Worm (Caenorhabditis elegans) whole organism, mixed stage, embryonic: Measurements from ENCODE around the gene tni-3.

ENCODE experiments used
- M03D4.4 ChIP-seq: sonication (generic microtip); optimal IDR thresholded peaks from 2 replicates; lab custom pipeline; 2017; ENCODE audit warnings: mild to moderate bottlenecking, missing genetic modification characterization, missing compliant biosample characterization
- bed-3 ChIP-seq: fragments of 200-800 bp; sonication (Bioruptor generic); optimal IDR thresholded peaks from 3 replicates; lab custom pipeline; 2018; ENCODE audit warnings: mild to moderate bottlenecking, missing genetic modification characterization, moderate library complexity, missing compliant biosample characterization
- blmp-1 ChIP-seq: fragments of 150-350 bp; optimal IDR thresholded peaks from 2 replicates; lab custom pipeline; 2014; ENCODE audit warnings: missing biosample characterization, missing genetic modification characterization
- ceh-39 ChIP-seq: fragments of 150-350 bp; optimal IDR thresholded peaks from 2 replicates; lab custom pipeline; 2014; ENCODE audit warnings: missing biosample characterization, missing genetic modification characterization
- ceh-43 ChIP-seq: fragments of 200-800 bp; sonication (Bioruptor generic); optimal IDR thresholded peaks from 2 replicates; lab custom pipeline; 2018; ENCODE audit warnings: mild to moderate bottlenecking, missing genetic modification characterization, moderate library complexity, missing compliant biosample characterization
- ceh-83 ChIP-seq: fragments of 200-800 bp; sonication (Bioruptor generic); optimal IDR thresholded peaks from 2 replicates; lab custom pipeline; 2018; ENCODE audit warnings: mild to moderate bottlenecking, missing genetic modification characterization, missing compliant biosample characterization
- ces-1 ChIP-seq: fragments of 150-350 bp; optimal IDR thresholded peaks from 2 replicates; lab custom pipeline; 2014; ENCODE audit warnings: missing biosample characterization, missing genetic modification reagents, missing genetic modification characterization
- cnd-1 ChIP-seq: fragments of 200-800 bp; sonication (Bioruptor generic); optimal IDR thresholded peaks from 2 replicates; lab custom pipeline; 2018; ENCODE audit warnings: mild to moderate bottlenecking, missing genetic modification characterization, missing compliant biosample characterization
- drap-1 ChIP-seq: fragments of 200-800 bp; sonication (Bioruptor generic); optimal IDR thresholded peaks from 3 replicates; lab custom pipeline; 2018; ENCODE audit warnings: mild to moderate bottlenecking, missing genetic modification characterization, missing compliant biosample characterization
- elt-1 ChIP-seq: sonication (generic microtip); optimal IDR thresholded peaks from 2 replicates; lab custom pipeline; 2017; ENCODE audit warnings: missing genetic modification characterization, mild to moderate bottlenecking, missing compliant biosample characterization, antibody characterized with exemption, moderate library complexity, borderline replicate concordance; ENCODE audit not compliant: insufficient read depth
- elt-3 ChIP-seq: fragments of 150-350 bp; optimal IDR thresholded peaks from 2 replicates; lab custom pipeline; 2014; ENCODE audit warnings: missing biosample characterization, missing genetic modification characterization
- flh-1 ChIP-seq: fragments of 200-800 bp; sonication (Bioruptor generic); optimal IDR thresholded peaks from 2 replicates; lab custom pipeline; 2018; ENCODE audit warnings: mild to moderate bottlenecking, missing genetic modification characterization, moderate library complexity, missing compliant biosample characterization
- ham-2 ChIP-seq: fragments of 200-800 bp; sonication (Bioruptor generic); optimal IDR thresholded peaks from 2 replicates; lab custom pipeline; 2018; ENCODE audit warnings: mild to moderate bottlenecking, missing genetic modification characterization, missing compliant biosample characterization
- hlh-1 ChIP-seq: fragments of 150-350 bp; optimal IDR thresholded peaks from 2 replicates; lab custom pipeline; 2014; ENCODE audit warnings: missing biosample characterization, missing genetic modification reagents, missing genetic modification characterization
- lin-13 ChIP-seq: fragments of 150-350 bp; optimal IDR thresholded peaks from 2 replicates; lab custom pipeline; 2014; ENCODE audit warnings: missing biosample characterization, missing genetic modification characterization
- mep-1 ChIP-seq: fragments of 150-350 bp; optimal IDR thresholded peaks from 2 replicates; lab custom pipeline; 2017; ENCODE audit warnings: missing biosample characterization, missing genetic modification reagents, missing genetic modification characterization, inconsistent platforms
- mls-2 ChIP-seq: sonication (generic microtip); optimal IDR thresholded peaks from 2 replicates; lab custom pipeline; 2016; ENCODE audit warnings: mild to moderate bottlenecking, missing genetic modification characterization, moderate library complexity, missing compliant biosample characterization
- nhr-2 ChIP-seq: fragments of 150-350 bp; optimal IDR thresholded peaks from 2 replicates; lab custom pipeline; 2014; ENCODE audit warnings: missing biosample characterization, missing genetic modification characterization
- nhr-237 ChIP-seq: fragments of 150-350 bp; optimal IDR thresholded peaks from 2 replicates; lab custom pipeline; 2014; ENCODE audit warnings: missing biosample characterization, missing genetic modification characterization
- nhr-76 ChIP-seq: sonication (generic microtip); optimal IDR thresholded peaks from 2 replicates; lab custom pipeline; 2017; ENCODE audit warnings: missing biosample characterization, missing genetic modification characterization
- pha-4 ChIP-seq: fragments of 150-350 bp; optimal IDR thresholded peaks from 2 replicates; lab custom pipeline; 2018; ENCODE audit warnings: missing biosample characterization, missing genetic modification reagents, missing genetic modification characterization
- sem-2 ChIP-seq: fragments of 200-800 bp; sonication (Bioruptor generic); optimal IDR thresholded peaks from 2 replicates; lab custom pipeline; 2018; ENCODE audit warnings: mild to moderate bottlenecking, missing genetic modification characterization, missing compliant biosample characterization
- snpc-4 ChIP-seq: fragments of 150-350 bp; optimal IDR thresholded peaks from 2 replicates; lab custom pipeline; 2014; ENCODE audit warnings: missing biosample characterization, missing genetic modification characterization
- sptf-1 ChIP-seq: sonication (generic microtip); optimal IDR thresholded peaks from 2 replicates; lab custom pipeline; 2017; ENCODE audit warnings: mild to moderate bottlenecking, missing genetic modification characterization, moderate library complexity, missing compliant biosample characterization
- tbx-8 ChIP-seq: fragments of 200-800 bp; sonication (Bioruptor generic); optimal IDR thresholded peaks from 2 replicates; lab custom pipeline; 2018; ENCODE audit warnings: mild to moderate bottlenecking, missing genetic modification characterization, moderate library complexity, missing compliant biosample characterization
- unc-62 ChIP-seq: fragments of 150-350 bp; optimal IDR thresholded peaks from 2 replicates; lab custom pipeline; 2014; ENCODE audit warnings: missing biosample characterization, missing genetic modification reagents, missing genetic modification characterization
- zip-8 ChIP-seq: fragments of 150-350 bp; optimal IDR thresholded peaks from 2 replicates; lab custom pipeline; 2014; ENCODE audit warnings: missing biosample characterization, missing genetic modification characterization
- ztf-11 ChIP-seq: fragments of 150-350 bp; optimal IDR thresholded peaks from 2 replicates; lab custom pipeline; 2014; ENCODE audit warnings: missing biosample characterization, missing genetic modification characterization

The tni-3 gene

ce11 chrV:16836100-16836499 is 1.2 kb upstream of the tni-3 start:
- no peak for TF ChIP-seq unc-62
- no peak for TF ChIP-seq sptf-1 (tag; lab: Kevin White, UChicago)
- no peak for TF ChIP-seq elt-3
- no peak for TF ChIP-seq bed-3 (GFP tag; lab: Kevin White, UChicago)
- no peak for TF ChIP-seq ceh-83 (GFP tag; lab: Kevin White, UChicago)
- TF ChIP-seq tbx-8, result no peak
- TF ChIP-seq elt-1 (tag; lab: Kevin White, UChicago), result no peak
- no peak for TF ChIP-seq nhr-76 (tag; lab: Kevin White, UChicago)
- TF ChIP-seq nhr-237, result no peak
- TF ChIP-seq, all 35 proteins: peak for 0

- TF ChIP-seq ces-1 (no peak), ceh-83 (GFP tag; lab: Kevin White, UChicago) (no peak), ztf-11 (tag; lab: Kevin White, UChicago) (no peak), nhr-2 (no peak), lin-13 (tag; lab: Kevin White, UChicago) (no peak), drap-1 (GFP tag; lab: Kevin White, UChicago) (no peak), bed-3 (GFP tag; lab: Kevin White, UChicago) (no peak), mls-2 (tag; lab: Kevin White, UChicago) (no peak), sptf-1 (tag; lab: Kevin White, UChicago) (no peak), sem-2 (GFP tag; lab: Kevin White, UChicago) (no peak), hlh-1 (tag; lab: Kevin White, UChicago) (no peak), nhr-76 (tag; lab: Kevin White, UChicago) (no peak), M03D4.4 (no peak), tbx-8 (no peak), pha-4 (tag; lab: Kevin White, UChicago) (no peak), nhr-237 (no peak), ceh-43 (GFP tag; lab: Kevin White, UChicago) (no peak), flh-1 (GFP tag; lab: Kevin White, UChicago) (no peak), ceh-39 (tag; lab: Kevin White, UChicago) (no peak), zip-8 (tag; lab: Kevin White, UChicago) (no peak)
Observed at ce11 chrV:16833672-16834071, 1.3 kb downstream of the tni-3 start.

- TF ChIP-seq ceh-43 (GFP tag; lab: Kevin White, UChicago) (no peak), mep-1 (no peak), ham-2 (no peak), drap-1 (GFP tag; lab: Kevin White, UChicago) (no peak), blmp-1 (no peak), pha-4 (tag; lab: Kevin White, UChicago) (no peak)
Observed at ce11 chrV:16832865-16833264, 2.1 kb downstream of the tni-3 start, which contains the start of gene phy-3. phy-3 (plus strand) TSS chrV:16833165.

ce11 chrV:16831921-16832320 is 3.0 kb downstream of the tni-3 start, which contains the start of gene srh-215:
srh-215 (minus strand) TSS chrV:16832021.
- no peak for TF ChIP-seq M03D4.4

- TF ChIP-seq snpc-4 (tag; lab: Kevin White, UChicago) (no peak), elt-1 (tag; lab: Kevin White, UChicago) (no peak), cnd-1 (tag; lab: Kevin White, UChicago) (no peak), nhr-237 (no peak), M03D4.4 (no peak), ceh-83 (GFP tag; lab: Kevin White, UChicago) (no peak), sem-2 (GFP tag; lab: Kevin White, UChicago) (no peak), mls-2 (tag; lab: Kevin White, UChicago) (no peak), ces-1 (no peak)
Observed at ce11 chrV:16831310-16831709, 3.6 kb downstream of the tni-3 start.

- TF ChIP-seq drap-1 (GFP tag; lab: Kevin White, UChicago) (no peak), nhr-2 (no peak), ceh-83 (GFP tag; lab: Kevin White, UChicago) (no peak), nhr-76 (tag; lab: Kevin White, UChicago) (no peak), lin-13 (tag; lab: Kevin White, UChicago) (no peak), hlh-1 (tag; lab: Kevin White, UChicago) (no peak), elt-3 (no peak)
Observed at ce11 chrV:16829396-16829795, 5.5 kb downstream of the tni-3 start, which contains the start of gene srh-214. srh-214 (minus strand) TSS chrV:16829755.
